Fruit fly (Drosophila melanogaster): ENCODE results near the gene Sk2.

- no peak for TF ChIP-seq tj (GFP tag; optimal IDR thresholded peaks at IDR 0.05)
- TF ChIP-seq kay (GFP tag; ENCODE audit: borderline replicate concordance): no peak
- TF ChIP-seq Clk (GFP tag; optimal IDR thresholded peaks at IDR 0.05): no peak
- TF ChIP-seq CG33017 (tag; optimal IDR thresholded peaks at IDR 0.05): no peak
- no peak for TF ChIP-seq bab1 (GFP tag; optimal IDR thresholded peaks at IDR 0.05)
- TF ChIP-seq CG14711 (tag; optimal IDR thresholded peaks at IDR 0.05): no peak
- no peak for TF ChIP-seq pad (GFP tag; optimal IDR thresholded peaks at IDR 0.05)
- TF ChIP-seq Hr96 (GFP tag; optimal IDR thresholded peaks at IDR 0.05): no peak
- TF ChIP-seq Crg-1 (GFP tag; optimal IDR thresholded peaks at IDR 0.05): no peak
- no peak for TF ChIP-seq Mnt (GFP tag; optimal IDR thresholded peaks at IDR 0.05)
- no peak for TF ChIP-seq cnc (optimal IDR thresholded peaks at IDR 0.05)
- no peak for TF ChIP-seq CG7101 (tag; optimal IDR thresholded peaks at IDR 0.05)
- no peak for TF ChIP-seq CG12768 (GFP tag; optimal IDR thresholded peaks at IDR 0.05)
- TF ChIP-seq CG7045 (GFP tag; optimal IDR thresholded peaks at IDR 0.05): no peak
These were observed 27.5 kb downstream of the Sk2 start for dm6 chr3L:3074380-3074779.

Data from whole organism, adult.